Fruit fly (Drosophila melanogaster): ENCODE data around the gene CtIP.

CtIP gene

DNA sequence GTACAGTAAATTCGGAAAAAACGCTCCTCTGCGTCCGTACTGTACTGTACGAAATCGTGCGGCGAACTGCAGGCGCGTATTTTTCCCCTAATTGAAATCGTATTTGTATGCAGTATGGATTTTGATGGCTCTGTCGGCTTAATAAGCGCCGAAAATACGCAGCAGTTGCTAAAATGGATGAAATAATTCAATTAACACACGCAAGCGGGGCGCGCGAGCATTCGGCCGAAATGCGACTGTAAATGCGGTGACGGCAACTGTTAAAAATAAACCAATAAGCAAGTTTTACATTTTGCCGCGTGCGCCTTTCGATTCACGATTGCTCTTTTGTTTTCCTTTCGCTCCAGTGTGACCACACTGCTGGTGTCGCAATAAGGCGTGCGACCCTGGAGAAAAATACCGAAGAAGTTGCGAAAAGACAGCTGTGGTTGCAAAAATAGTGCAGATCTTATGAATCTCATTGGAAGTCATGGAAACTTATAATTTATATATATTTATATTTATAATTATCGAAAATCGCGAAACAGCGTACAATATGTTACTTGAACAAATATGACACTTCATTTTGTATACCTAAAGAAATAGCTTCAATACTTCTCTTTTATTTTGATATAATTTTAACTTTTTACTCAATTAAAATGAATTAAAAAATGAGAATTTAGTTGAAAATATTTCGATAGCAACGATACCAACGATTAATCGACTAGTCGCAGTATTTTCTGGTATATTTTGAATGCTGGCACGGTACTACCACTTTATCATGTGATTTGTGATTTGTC is 37.2 kb downstream of the CtIP start, which contains the start of the genes CG32428 and CG5969 (continued):
- TF ChIP-seq Taf1 (GFP tag; IDR thresholded peaks at IDR 0.05): peak; percentile 49
- peak; percentile 58 for TF ChIP-seq sug (tag; optimal IDR thresholded peaks at IDR 0.05)
- TF ChIP-seq CG4360 (GFP tag; IDR thresholded peaks at IDR 0.05): no peak
- peak; percentile 52; the same call in 1 of the 2 replicates for TF ChIP-seq CG31224 (GFP tag; IDR thresholded peaks at IDR 0.05)
- no peak for TF ChIP-seq Poxn (GFP tag; IDR thresholded peaks at IDR 0.05)
- no peak for TF ChIP-seq Mad (GFP tag; optimal IDR thresholded peaks at IDR 0.05)
- no peak for TF ChIP-seq hb (GFP tag; IDR thresholded peaks at IDR 0.05; ENCODE audit: partially characterized antibody)
- TF ChIP-seq HmgD (GFP tag; optimal IDR thresholded peaks at IDR 0.05): no peak
- peak; percentile 12 for TF ChIP-seq pum (GFP tag; optimal IDR thresholded peaks at IDR 0.05)
- 0 out of 2 replicates have a peak, but pooled peaks have one; percentile 14 for TF ChIP-seq sens-2 (GFP tag; IDR thresholded peaks at IDR 0.05)
- TF ChIP-seq pan (optimal IDR thresholded peaks at IDR 0.05): no peak
- peak in 1 of 2 experiments; percentile 77 for TF ChIP-seq pan (GFP tag; optimal IDR thresholded peaks at IDR 0.05 in 1 of 2, IDR thresholded peaks at IDR 0.05 in 1 of 2)
- TF ChIP-seq Fer1 (GFP tag; optimal IDR thresholded peaks at IDR 0.05): peak; percentile 3
- no peak for TF ChIP-seq Bdp1 (GFP tag; optimal IDR thresholded peaks at IDR 0.05)
- TF ChIP-seq CG10431 (GFP tag; optimal IDR thresholded peaks at IDR 0.05): no peak
- peak; percentile 53 for TF ChIP-seq Hr3 (GFP tag; optimal IDR thresholded peaks at IDR 0.05)
- TF ChIP-seq Sry-β (GFP tag; optimal IDR thresholded peaks at IDR 0.05): no peak
- TF ChIP-seq Atf6 (GFP tag; IDR thresholded peaks at IDR 0.05): peak; percentile 9; the same call in 1 of the 2 replicates
- no peak for TF ChIP-seq peb (GFP tag; IDR thresholded peaks at IDR 0.05)
- peak; percentile 41; the same call in 1 of the 2 replicates for TF ChIP-seq CG11085 (GFP tag; IDR thresholded peaks at IDR 0.05)
- no peak for TF ChIP-seq CG16779 (GFP tag; IDR thresholded peaks at IDR 0.05)
- no peak for TF ChIP-seq CG8944 (GFP tag; optimal IDR thresholded peaks at IDR 0.05)
- peak; percentile 54 for TF ChIP-seq CG18262 (tag; optimal IDR thresholded peaks at IDR 0.05)
- peak; percentile 13 for TF ChIP-seq CG18764 (GFP tag; optimal IDR thresholded peaks at IDR 0.05)
- peak; percentile 55 for TF ChIP-seq CG12104 (GFP tag; optimal IDR thresholded peaks at IDR 0.05)
- no peak for TF ChIP-seq CG12219 (GFP tag; optimal IDR thresholded peaks at IDR 0.05)
- no peak for TF ChIP-seq CG2875 (GFP tag; optimal IDR thresholded peaks at IDR 0.05)
- TF ChIP-seq aop (GFP tag; IDR thresholded peaks at IDR 0.05): no peak
- TF ChIP-seq pb (GFP tag; optimal IDR thresholded peaks at IDR 0.05): no peak
- 0 out of 3 replicates have a peak, but pooled peaks have one; percentile 8 for TF ChIP-seq HLH4C (GFP tag; IDR thresholded peaks at IDR 0.05; ENCODE audit: partially characterized antibody)
- peak; percentile 70 for TF ChIP-seq CG2120 (GFP tag; optimal IDR thresholded peaks at IDR 0.05)
- TF ChIP-seq CG17359 (tag; optimal IDR thresholded peaks at IDR 0.05): peak; percentile 43
- TF ChIP-seq grn (GFP tag; optimal IDR thresholded peaks at IDR 0.05): no peak
- TF ChIP-seq Camta (GFP tag; optimal IDR thresholded peaks at IDR 0.05): no peak
- no peak for TF ChIP-seq CG2129 (GFP tag; IDR thresholded peaks at IDR 0.05; ENCODE audit: partially characterized antibody)
- no peak for TF ChIP-seq CG4820 (GFP tag; optimal IDR thresholded peaks at IDR 0.05)
- TF ChIP-seq CG10366 (GFP tag; IDR thresholded peaks at IDR 0.05): peak; percentile 61
- no peak for TF ChIP-seq dati (GFP tag; IDR thresholded peaks at IDR 0.05)
- no peak for TF ChIP-seq CG8290 (GFP tag; optimal IDR thresholded peaks at IDR 0.05)
- TF ChIP-seq CG8290 (tag; optimal IDR thresholded peaks at IDR 0.05): peak in 1 of 2 experiments; percentile 58
- TF ChIP-seq stwl (tag; optimal IDR thresholded peaks at IDR 0.05): peak; percentile 59
- peak; percentile 69 for TF ChIP-seq E2f2 (GFP tag; IDR thresholded peaks at IDR 0.05)
- TF ChIP-seq CG2202 (tag; optimal IDR thresholded peaks at IDR 0.05): no peak
- peak; percentile 7 for TF ChIP-seq CG6854 (GFP tag; optimal IDR thresholded peaks at IDR 0.05)
- peak; percentile 52 for TF ChIP-seq esg (GFP tag; conservative IDR thresholded peaks at IDR 0.05)
- no peak for TF ChIP-seq wor (GFP tag; IDR thresholded peaks at IDR 0.05)
- peak; percentile 65 for TF ChIP-seq CG30020 (tag; optimal IDR thresholded peaks at IDR 0.05)
- TF ChIP-seq mirr (GFP tag; optimal IDR thresholded peaks at IDR 0.05): peak; percentile 29
- TF ChIP-seq ap (GFP tag; IDR thresholded peaks at IDR 0.05): no peak
- peak; percentile 13 for TF ChIP-seq CrebB (tag; optimal IDR thresholded peaks at IDR 0.05)
- no peak for TF ChIP-seq HLH3B (GFP tag; IDR thresholded peaks at IDR 0.05)
